Fruit fly (Drosophila melanogaster) whole organism, prepupa: ENCODE data around the gene CG32099.

ENCODE experiments used
- CG6163 ChIP-seq: fragments of 200-800 bp; sonication (Bioruptor generic); IDR thresholded peaks from 3 replicates; pipeline ENCODE4 v1.3.6; 2022; ENCODE audit warnings: missing biosample characterization, missing genetic modification characterization
- Eip93F ChIP-seq: fragments of 200-800 bp; sonication (Bioruptor generic); optimal IDR thresholded peaks from 2 replicates; lab custom pipeline; 2016; ENCODE audit warnings: missing biosample characterization, mild to moderate bottlenecking, missing genetic modification characterization
- Sox14 ChIP-seq: fragments of 200-800 bp; sonication (Bioruptor generic); optimal IDR thresholded peaks from 3 replicates; lab custom pipeline; 2016; ENCODE audit warnings: missing biosample characterization, missing genetic modification characterization
- svp ChIP-seq: fragments of 200-800 bp; sonication (Bioruptor generic); peaks from one replicate; lab custom pipeline; 2016; ENCODE audit warnings: missing biosample characterization, missing genetic modification characterization

dm6 chr3L:12111081-12111958 lies 37.8 kb upstream of the CG32099 start:
- TF ChIP-seq Sox14 (GFP tag; lab: Kevin White, UChicago) (peak; percentile 77), Eip93F (GFP tag; lab: Kevin White, UChicago) (peak; percentile 17), svp (peak; percentile 93), CG6163 (peak; percentile 63)
